Worm (Caenorhabditis elegans): ENCODE data around the gene fbxb-14.

Gene fbxb-14

ce11 chrII:608341-608740, 25.8 kb upstream of the fbxb-14 start, which contains the start of gene W04H10.6:
Gene W04H10.6 (minus strand): TSS chrII:608441.
- peak; percentile 18 for TF ChIP-seq hlh-30 (tag; optimal IDR thresholded peaks at IDR 0.05; ENCODE audit: insufficient read depth)
- TF ChIP-seq npax-4 (tag; optimal IDR thresholded peaks at IDR 0.05), result no peak

- TF ChIP-seq pros-1 (tag; optimal IDR thresholded peaks at IDR 0.05) (no peak), hlh-15 (tag; optimal IDR thresholded peaks at IDR 0.05) (no peak), rnt-1 (tag; optimal IDR thresholded peaks at IDR 0.05) (no peak), nhr-232 (tag; optimal IDR thresholded peaks at IDR 0.05) (no peak), npax-4 (tag; optimal IDR thresholded peaks at IDR 0.05) (no peak), lim-6 (tag; optimal IDR thresholded peaks at IDR 0.05) (no peak), unc-3 (GFP tag; conservative IDR thresholded peaks at IDR 0.05) (no peak), unc-3 (tag; optimal IDR thresholded peaks at IDR 0.05) (no peak), lin-11 (tag; optimal IDR thresholded peaks at IDR 0.05) (no peak), ceh-22 (tag; optimal IDR thresholded peaks at IDR 0.05) (no peak), gmeb-2 (tag; optimal IDR thresholded peaks at IDR 0.05) (no peak), unc-86 (tag; optimal IDR thresholded peaks at IDR 0.05) (no peak), ceh-31 (tag; optimal IDR thresholded peaks at IDR 0.05) (no peak), unc-42 (tag; optimal IDR thresholded peaks at IDR 0.05) (no peak), ceh-6 (GFP tag; optimal IDR thresholded peaks at IDR 0.05) (no peak), elt-2 (tag; optimal IDR thresholded peaks at IDR 0.05) (no peak), eyg-1 (tag; optimal IDR thresholded peaks at IDR 0.05) (no peak), odd-2 (tag; optimal IDR thresholded peaks at IDR 0.05) (no peak), ceh-9 (tag; optimal IDR thresholded peaks at IDR 0.05) (no peak), ceh-14 (tag; optimal IDR thresholded peaks at IDR 0.05) (no peak), hlh-13 (GFP tag; optimal IDR thresholded peaks at IDR 0.05) (no peak)
Measured at ce11 chrII:606033-606432, 23.5 kb upstream of the fbxb-14 start, which contains the start of gene W04H10.5. Gene W04H10.5 (plus strand): TSS chrII:606333.

ce11 chrII:605267-605666, 22.7 kb upstream of the fbxb-14 start, which contains the start of gene W04H10.2:
Gene W04H10.2 (plus strand): TSS chrII:605567.
- TF ChIP-seq tbx-2 (tag; optimal IDR thresholded peaks at IDR 0.05) (no peak), pha-2 (tag; optimal IDR thresholded peaks at IDR 0.05) (no peak), ceh-30 (tag; optimal IDR thresholded peaks at IDR 0.05) (no peak), elt-4 (tag; optimal IDR thresholded peaks at IDR 0.05) (no peak), ref-2 (tag; optimal IDR thresholded peaks at IDR 0.05) (no peak), lin-11 (tag; optimal IDR thresholded peaks at IDR 0.05) (no peak), T23F11.4 (GFP tag; optimal IDR thresholded peaks at IDR 0.05) (no peak), hlh-30 (tag; optimal IDR thresholded peaks at IDR 0.05; ENCODE audit: insufficient read depth) (no peak), sox-2 (GFP tag; IDR thresholded peaks at IDR 0.05) (no peak), C08G9.2 (tag; optimal IDR thresholded peaks at IDR 0.05) (no peak), tbx-7 (tag; optimal IDR thresholded peaks at IDR 0.05) (no peak)

- TF ChIP-seq rnt-1 (tag; optimal IDR thresholded peaks at IDR 0.05), result peak; percentile 13
- peak; percentile 33 for TF ChIP-seq ceh-18 (tag; optimal IDR thresholded peaks at IDR 0.05)
- peak; percentile 39 for TF ChIP-seq tbx-2 (tag; optimal IDR thresholded peaks at IDR 0.05)
- TF ChIP-seq nfya-1 (tag; optimal IDR thresholded peaks at IDR 0.05), result peak; percentile 57
- peak; percentile 86 for TF ChIP-seq hlh-30 (tag; optimal IDR thresholded peaks at IDR 0.05; ENCODE audit: insufficient read depth)
- peak; percentile 98 for TF ChIP-seq unc-55 (GFP tag; optimal IDR thresholded peaks at IDR 0.05)
- no peak for TF ChIP-seq syd-9 (tag; optimal IDR thresholded peaks at IDR 0.05)
- no peak for TF ChIP-seq pat-9 (tag; optimal IDR thresholded peaks at IDR 0.05)
- peak; percentile 2 for TF ChIP-seq unc-42 (tag; optimal IDR thresholded peaks at IDR 0.05)
- TF ChIP-seq ceh-31 (tag; optimal IDR thresholded peaks at IDR 0.05), result peak; percentile 38
Measured at ce11 chrII:602969-603368, 20.4 kb upstream of the fbxb-14 start.

Measured in whole organism, late embryonic.